Worm (Caenorhabditis elegans): ENCODE measurements around the gene F54C9.9.

Gene F54C9.9

DNA sequence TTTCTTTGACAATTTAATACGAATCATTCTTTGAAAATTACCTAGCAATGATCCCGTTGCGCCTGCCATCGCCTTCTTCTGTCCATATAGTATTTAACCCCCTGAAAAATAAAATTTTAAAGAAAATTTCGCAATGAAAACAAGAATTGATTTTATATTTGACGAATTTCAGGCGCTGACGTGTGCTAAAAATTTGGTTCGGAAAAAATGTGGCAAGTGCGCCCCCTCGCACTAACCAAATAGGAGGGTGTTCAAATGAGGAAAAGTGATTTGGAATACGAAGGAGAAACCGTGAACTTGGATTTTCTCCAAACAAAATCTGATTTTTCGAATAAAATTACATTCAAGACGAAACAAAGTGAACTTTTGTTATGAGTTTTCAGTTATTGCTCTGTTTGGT lies 11.8 kb upstream of the F54C9.9 start, which contains the start of gene stc-1:
Gene stc-1, minus strand, starts transcription at position 101 of the 400 bp plus-strand sequence.
- TF ChIP-seq dao-5 (tag; optimal IDR thresholded peaks at IDR 0.05) (no peak), W03F9.2 (tag; optimal IDR thresholded peaks at IDR 0.05) (no peak), him-1 (tag; optimal IDR thresholded peaks at IDR 0.05) (no peak)

ce11 chrII:8566806-8567266 lies 11.0 kb upstream of the F54C9.9 start, which contains the start of gene F54C9.3:
TSS of gene F54C9.3 (minus strand) at chrII:8566856.
- no peak for TF ChIP-seq dao-5 (tag; optimal IDR thresholded peaks at IDR 0.05)
- no peak for TF ChIP-seq W03F9.2 (tag; optimal IDR thresholded peaks at IDR 0.05)
- TF ChIP-seq him-1 (tag; optimal IDR thresholded peaks at IDR 0.05), result no peak

DNA sequence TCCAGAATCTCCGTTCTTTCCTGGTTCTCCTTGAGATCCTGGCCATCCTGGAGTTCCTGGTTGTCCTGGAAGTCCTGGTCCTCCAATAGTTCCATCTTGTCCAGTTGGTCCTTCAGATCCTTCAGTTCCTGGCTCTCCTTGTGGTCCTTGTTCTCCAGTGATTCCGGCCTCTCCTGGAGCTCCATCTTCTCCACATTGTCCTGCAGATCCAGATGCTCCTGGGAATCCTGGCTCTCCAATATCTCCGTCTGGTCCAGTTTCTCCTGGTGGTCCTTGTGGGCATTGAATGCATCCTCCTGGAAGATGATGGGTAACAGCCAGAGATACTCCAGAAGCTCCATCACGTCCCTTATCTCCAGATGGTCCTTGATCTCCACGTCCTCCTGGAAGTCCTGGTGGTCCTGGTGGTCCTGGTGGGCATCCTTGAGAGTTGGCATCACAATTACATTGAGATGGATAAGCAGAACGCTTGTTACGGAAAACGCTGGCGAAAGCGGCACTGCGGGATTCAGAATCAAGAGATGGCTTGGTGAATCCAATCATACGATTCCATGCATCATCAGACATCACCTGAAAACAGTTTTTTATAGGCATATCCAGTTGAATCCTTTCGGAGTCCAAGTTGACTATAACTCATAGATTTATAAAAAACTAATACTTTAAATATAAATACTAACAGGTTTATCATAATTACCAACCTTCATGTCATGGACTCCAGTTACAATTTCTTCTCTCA lies 9.4 kb upstream of the F54C9.9 start:
- no peak for TF ChIP-seq W03F9.2 (tag; optimal IDR thresholded peaks at IDR 0.05)
- no peak for TF ChIP-seq dao-5 (tag; optimal IDR thresholded peaks at IDR 0.05)
- TF ChIP-seq him-1 (tag; optimal IDR thresholded peaks at IDR 0.05), result no peak

ce11 chrII:8569038-8569977 lies 8.5 kb upstream of the F54C9.9 start, which contains the start of the genes col-38 and rpl-5:
TSS of gene col-38 (minus strand) at chrII:8569088.
TSS of gene rpl-5 (plus strand) at chrII:8569927.
- TF ChIP-seq dao-5 (tag; optimal IDR thresholded peaks at IDR 0.05) (no peak), W03F9.2 (tag; optimal IDR thresholded peaks at IDR 0.05) (peak; percentile 97), him-1 (tag; optimal IDR thresholded peaks at IDR 0.05) (peak; percentile 1)

ce11 chrII:8570977-8571376 lies 6.9 kb upstream of the F54C9.9 start, which contains the start of gene bcs-1:
TSS of gene bcs-1 (plus strand) at chrII:8571085.
- TF ChIP-seq W03F9.2 (tag; optimal IDR thresholded peaks at IDR 0.05), result no peak
- TF ChIP-seq dao-5 (tag; optimal IDR thresholded peaks at IDR 0.05), result no peak
- no peak for TF ChIP-seq him-1 (tag; optimal IDR thresholded peaks at IDR 0.05)

DNA sequence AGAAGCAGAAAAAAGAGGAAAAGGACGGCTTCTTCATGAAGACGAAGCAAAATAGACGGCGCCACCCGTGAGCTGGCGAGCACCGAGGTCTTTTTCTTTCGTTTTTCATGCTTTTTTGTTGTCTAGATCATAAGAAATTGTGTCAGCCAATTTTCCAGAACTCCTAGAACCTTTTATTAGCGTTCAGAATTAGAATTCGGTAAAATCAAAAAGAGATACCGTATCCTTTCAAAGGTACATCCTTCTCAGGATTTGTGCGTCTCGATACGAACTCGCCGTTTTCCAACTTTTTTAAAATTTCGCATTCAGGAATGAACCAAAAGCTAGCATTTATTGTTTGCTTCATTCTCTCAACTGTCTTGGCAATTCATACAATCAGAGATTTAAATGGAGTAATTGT lies 4.8 kb upstream of the F54C9.9 start, which contains the start of gene F54C9.7:
Gene F54C9.7, plus strand, starts transcription at position 301 of the 400 bp plus-strand sequence.
- TF ChIP-seq him-1 (tag; optimal IDR thresholded peaks at IDR 0.05) (no peak), W03F9.2 (tag; optimal IDR thresholded peaks at IDR 0.05) (no peak), dao-5 (tag; optimal IDR thresholded peaks at IDR 0.05) (no peak)

DNA sequence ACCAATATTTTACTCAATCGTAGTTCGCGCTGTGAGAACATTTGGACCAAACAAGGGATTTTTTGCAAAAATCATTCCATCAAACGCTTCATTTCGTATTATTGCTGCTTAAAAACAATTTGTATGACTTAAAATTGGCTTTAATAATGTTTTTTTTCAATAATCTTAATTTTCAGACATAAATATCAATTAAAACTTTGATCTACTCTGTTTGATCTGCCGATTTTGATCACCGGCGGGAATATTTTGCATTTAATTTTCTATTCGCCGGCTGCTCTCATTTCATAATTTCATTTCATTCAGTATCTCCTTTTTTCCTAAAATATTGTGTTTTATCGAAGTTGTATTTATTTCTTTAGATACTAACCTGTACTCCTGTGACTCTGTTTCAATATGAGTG lies 2.7 kb upstream of the F54C9.9 start, which contains the start of gene puf-5:
Gene puf-5, plus strand, starts transcription at position 358 of the 400 bp plus-strand sequence.
- no peak for TF ChIP-seq W03F9.2 (tag; optimal IDR thresholded peaks at IDR 0.05)
- TF ChIP-seq him-1 (tag; optimal IDR thresholded peaks at IDR 0.05), result no peak
- no peak for TF ChIP-seq dao-5 (tag; optimal IDR thresholded peaks at IDR 0.05)

- TF ChIP-seq him-1 (tag; optimal IDR thresholded peaks at IDR 0.05) (no peak), W03F9.2 (tag; optimal IDR thresholded peaks at IDR 0.05) (no peak), dao-5 (tag; optimal IDR thresholded peaks at IDR 0.05) (no peak)
Measured at ce11 chrII:8581700-8582099, 3.9 kb downstream of the F54C9.9 start, which contains the start of gene arl-1. TSS of gene arl-1 (plus strand) at chrII:8582000.

ce11 chrII:8583035-8583434 lies 5.2 kb downstream of the F54C9.9 start:
- TF ChIP-seq dao-5 (tag; optimal IDR thresholded peaks at IDR 0.05) (no peak), him-1 (tag; optimal IDR thresholded peaks at IDR 0.05) (no peak), W03F9.2 (tag; optimal IDR thresholded peaks at IDR 0.05) (no peak)

- TF ChIP-seq W03F9.2 (tag; optimal IDR thresholded peaks at IDR 0.05) (no peak), him-1 (tag; optimal IDR thresholded peaks at IDR 0.05) (no peak), dao-5 (tag; optimal IDR thresholded peaks at IDR 0.05) (no peak)
Measured at ce11 chrII:8585036-8585627, 7.3 kb downstream of the F54C9.9 start, which contains the start of gene F54C9.11. TSS of gene F54C9.11 (minus strand) at chrII:8585086.

ce11 chrII:8585921-8586320 lies 8.1 kb downstream of the F54C9.9 start:
- TF ChIP-seq W03F9.2 (tag; optimal IDR thresholded peaks at IDR 0.05) (no peak), him-1 (tag; optimal IDR thresholded peaks at IDR 0.05) (no peak), dao-5 (tag; optimal IDR thresholded peaks at IDR 0.05) (no peak)

ce11 chrII:8587660-8588230 lies 9.9 kb downstream of the F54C9.9 start:
- TF ChIP-seq W03F9.2 (tag; optimal IDR thresholded peaks at IDR 0.05), result no peak
- no peak for TF ChIP-seq him-1 (tag; optimal IDR thresholded peaks at IDR 0.05)
- no peak for TF ChIP-seq dao-5 (tag; optimal IDR thresholded peaks at IDR 0.05)

ce11 chrII:8588442-8588841 lies 10.6 kb downstream of the F54C9.9 start:
- TF ChIP-seq him-1 (tag; optimal IDR thresholded peaks at IDR 0.05) (no peak), dao-5 (tag; optimal IDR thresholded peaks at IDR 0.05) (no peak), W03F9.2 (tag; optimal IDR thresholded peaks at IDR 0.05) (no peak)
